Fruit fly (Drosophila melanogaster) whole organism, embryonic: ENCODE results near the gene Fum1.

Experiments
- Bgb ChIP-seq: fragments of 200-800 bp; sonication (Bioruptor generic); IDR thresholded peaks from 2 replicates; pipeline ENCODE4 v1.3.6; 2022; ENCODE audit warnings: missing biosample characterization, missing genetic modification characterization; ENCODE audit not compliant: partially characterized antibody
- CG15073 ChIP-seq: fragments of 200-800 bp; sonication (Bioruptor generic); optimal IDR thresholded peaks from 2 replicates; lab custom pipeline; 2016; ENCODE audit warnings: missing biosample characterization, missing genetic modification characterization
- CG16813 ChIP-seq: fragments of 200-800 bp; sonication (Bioruptor generic); IDR thresholded peaks from 3 replicates; pipeline ENCODE4 v1.3.6; 2022; ENCODE audit warnings: missing biosample characterization, missing genetic modification characterization; ENCODE audit not compliant: partially characterized antibody
- CG4360 ChIP-seq: fragments of 200-800 bp; sonication (Bioruptor generic); IDR thresholded peaks from 2 replicates; pipeline ENCODE4 v1.3.6; 2022; ENCODE audit warnings: missing biosample characterization, missing genetic modification characterization
- CG4820 ChIP-seq: fragments of 200-800 bp; sonication (Bioruptor generic); optimal IDR thresholded peaks from 3 replicates; lab custom pipeline; 2016; ENCODE audit warnings: missing biosample characterization, missing genetic modification characterization
- CG4854 ChIP-seq: fragments of 200-800 bp; sonication (Bioruptor generic); optimal IDR thresholded peaks from 2 replicates; lab custom pipeline; 2016; ENCODE audit warnings: missing biosample characterization, missing genetic modification characterization, inconsistent platforms
- CG6254 ChIP-seq: fragments of 200-800 bp; sonication (Bioruptor generic); optimal IDR thresholded peaks from 3 replicates; lab custom pipeline; 2017; ENCODE audit warnings: mild to moderate bottlenecking, missing biosample characterization, missing genetic modification reagents, missing genetic modification characterization
- Chrac-16 ChIP-seq: fragments of 200-800 bp; sonication (Bioruptor generic); optimal IDR thresholded peaks from 3 replicates; lab custom pipeline; 2016; ENCODE audit warnings: missing biosample characterization, missing genetic modification characterization
- CoRest ChIP-seq: fragments of 200-800 bp; sonication (Bioruptor generic); optimal IDR thresholded peaks from 3 replicates; lab custom pipeline; 2018; ENCODE audit warnings: missing biosample characterization, mild to moderate bottlenecking, missing genetic modification characterization, moderate library complexity
- Dp ChIP-seq: fragments of 200-800 bp; sonication (Bioruptor generic); optimal IDR thresholded peaks from 2 replicates; lab custom pipeline; 2018; ENCODE audit warnings: missing biosample characterization, mild to moderate bottlenecking, missing genetic modification characterization, moderate library complexity
- Gug ChIP-seq: fragments of 200-800 bp; sonication (Bioruptor generic); IDR thresholded peaks from 4 replicates; pipeline ENCODE4 v1.3.6; 2022; ENCODE audit warnings: missing biosample characterization, missing genetic modification characterization
- H15 ChIP-seq: fragments of 200-800 bp; sonication (Bioruptor generic); IDR thresholded peaks from 3 replicates; pipeline ENCODE4 v1.3.6; 2022; ENCODE audit warnings: missing biosample characterization, missing genetic modification characterization
- Jarid2 ChIP-seq: fragments of 200-800 bp; sonication (Bioruptor generic); optimal IDR thresholded peaks from 3 replicates; lab custom pipeline; 2017; ENCODE audit warnings: mild to moderate bottlenecking, missing biosample characterization, missing genetic modification reagents, missing genetic modification characterization
- Lhr ChIP-seq: fragments of 200-800 bp; sonication (Bioruptor generic); optimal IDR thresholded peaks from 3 replicates; lab custom pipeline; 2017; ENCODE audit warnings: mild to moderate bottlenecking, missing biosample characterization, missing genetic modification reagents, missing genetic modification characterization
- MESR4 ChIP-seq: fragments of 200-800 bp; sonication (Bioruptor generic); optimal IDR thresholded peaks from 2 replicates; lab custom pipeline; 2018; ENCODE audit warnings: missing biosample characterization, mild to moderate bottlenecking, missing genetic modification characterization, moderate library complexity
- NC2α ChIP-seq: fragments of 200-800 bp; sonication (Bioruptor generic); optimal IDR thresholded peaks from 2 replicates; lab custom pipeline; 2016; ENCODE audit warnings: missing biosample characterization, missing genetic modification characterization
- Ptx1 ChIP-seq: fragments of 200-800 bp; sonication (Bioruptor generic); IDR thresholded peaks from 2 replicates; pipeline ENCODE4 v1.3.6; 2022; ENCODE audit warnings: missing biosample characterization, missing genetic modification characterization
- Side ChIP-seq: fragments of 200-800 bp; sonication (Bioruptor generic); optimal IDR thresholded peaks from 2 replicates; lab custom pipeline; 2016; ENCODE audit warnings: missing biosample characterization, missing genetic modification characterization
- Sry-δ ChIP-seq: fragments of 200-800 bp; sonication (Bioruptor generic); optimal IDR thresholded peaks from 2 replicates; lab custom pipeline; 2016; ENCODE audit warnings: missing biosample characterization, missing genetic modification characterization
- Stat92E ChIP-seq, 3 experiments: fragments of >200 bp in 2 of 3; fragments of 200-800 bp in 1 of 3; sonication (Bioruptor generic) in 1 of 3; optimal IDR thresholded peaks; 2 replicates each; lab custom pipeline; 2017 to 2019; ENCODE audit warnings: missing biosample characterization in 3 of 3, missing genetic modification characterization in 3 of 3, mild to moderate bottlenecking in 1 of 3, moderate library complexity in 1 of 3
- abd-A ChIP-seq: fragments of 200-800 bp; sonication (Bioruptor generic); optimal IDR thresholded peaks from 3 replicates; lab custom pipeline; 2019; ENCODE audit warnings: missing biosample characterization, mild to moderate bottlenecking, missing genetic modification characterization, moderate library complexity
- amos ChIP-seq: fragments of 200-800 bp; sonication (Bioruptor generic); IDR thresholded peaks from 2 replicates; pipeline ENCODE4 v1.3.6; 2022; ENCODE audit warnings: missing biosample characterization, missing genetic modification characterization; ENCODE audit not compliant: partially characterized antibody
- ato ChIP-seq: fragments of 200-800 bp; sonication (Bioruptor generic); IDR thresholded peaks from 2 replicates; pipeline ENCODE4 v1.3.6; 2022; ENCODE audit warnings: missing biosample characterization, missing genetic modification characterization; ENCODE audit not compliant: partially characterized antibody
- bbx ChIP-seq: fragments of 200-800 bp; sonication (Bioruptor generic); IDR thresholded peaks from 2 replicates; pipeline ENCODE4 v1.3.6; 2022; ENCODE audit warnings: missing biosample characterization, missing genetic modification characterization; ENCODE audit not compliant: partially characterized antibody
- bcd ChIP-seq: fragments of 200-800 bp; sonication (Bioruptor generic); optimal IDR thresholded peaks from 2 replicates; lab custom pipeline; 2017; ENCODE audit warnings: missing biosample characterization, mild to moderate bottlenecking, missing genetic modification characterization
- btn ChIP-seq: fragments of 200-800 bp; sonication (Bioruptor generic); optimal IDR thresholded peaks from 2 replicates; lab custom pipeline; 2016; ENCODE audit warnings: missing biosample characterization, missing genetic modification characterization
- crol ChIP-seq: fragments of 200-800 bp; sonication (Bioruptor generic); IDR thresholded peaks from 2 replicates; pipeline ENCODE4 v1.3.6; 2022; ENCODE audit warnings: missing biosample characterization, missing genetic modification characterization
- emc ChIP-seq: fragments of 200-800 bp; sonication (Bioruptor generic); optimal IDR thresholded peaks from 2 replicates; lab custom pipeline; 2016; ENCODE audit warnings: missing biosample characterization, missing genetic modification characterization
- eve ChIP-seq, 2 experiments: fragments of >200 bp; optimal IDR thresholded peaks; 2 replicates each; lab custom pipeline; 2017; ENCODE audit warnings: missing biosample characterization in 2 of 2, missing genetic modification characterization in 2 of 2
- gfzf ChIP-seq: fragments of 200-800 bp; sonication (Bioruptor generic); optimal IDR thresholded peaks from 2 replicates; lab custom pipeline; 2016; ENCODE audit warnings: missing biosample characterization, mild to moderate bottlenecking, missing genetic modification characterization, moderate library complexity
- nerfin-2 ChIP-seq: fragments of 200-800 bp; sonication (Bioruptor generic); IDR thresholded peaks from 2 replicates; pipeline ENCODE4 v1.3.6; 2022; ENCODE audit warnings: missing biosample characterization, missing genetic modification characterization; ENCODE audit not compliant: partially characterized antibody
- pan ChIP-seq, 4 experiments: fragments of >200 bp in 3 of 4; fragments of 200-800 bp in 1 of 4; sonication (Bioruptor generic) in 1 of 4; optimal IDR thresholded peaks in 3 of 4; IDR thresholded peaks in 1 of 4; 2 replicates each; pipeline versions ENCODE4 v1.3.6 to Lab custom; 2017 to 2022; ENCODE audit warnings: missing biosample characterization in 2 of 4, missing genetic modification characterization in 2 of 4, mixed read lengths in 1 of 4
- pb ChIP-seq: fragments of 200-800 bp; sonication (Bioruptor generic); optimal IDR thresholded peaks from 3 replicates; lab custom pipeline; 2016; ENCODE audit warnings: missing biosample characterization, missing genetic modification characterization
- ranshi ChIP-seq: fragments of 200-800 bp; sonication (Bioruptor generic); IDR thresholded peaks from 2 replicates; pipeline ENCODE4 v1.3.6; 2022; ENCODE audit warnings: missing biosample characterization, missing genetic modification characterization
- sens ChIP-seq: fragments of 200-800 bp; sonication (Bioruptor generic); peaks from one replicate; lab custom pipeline; 2016; ENCODE audit warnings: missing biosample characterization, missing genetic modification characterization
- sna ChIP-seq: fragments of 200-800 bp; sonication (Bioruptor generic); IDR thresholded peaks from 2 replicates; pipeline ENCODE4 v1.3.6; 2022; ENCODE audit warnings: missing biosample characterization, missing genetic modification characterization; ENCODE audit not compliant: partially characterized antibody
- tup ChIP-seq: fragments of 200-800 bp; sonication (Bioruptor generic); optimal IDR thresholded peaks from 2 replicates; lab custom pipeline; 2016; ENCODE audit warnings: missing biosample characterization, mild to moderate bottlenecking, missing genetic modification characterization, moderate library complexity
- vnd ChIP-seq: fragments of 200-800 bp; sonication (Bioruptor generic); IDR thresholded peaks from 3 replicates; pipeline ENCODE4 v1.3.6; 2022; ENCODE audit warnings: missing biosample characterization, missing genetic modification characterization; ENCODE audit not compliant: partially characterized antibody
- zfh1 ChIP-seq: fragments of 200-800 bp; sonication (Bioruptor generic); IDR thresholded peaks from 3 replicates; pipeline ENCODE4 v1.3.6; 2022; ENCODE audit warnings: missing biosample characterization, missing genetic modification characterization

Fum1 gene

dm6 chrX:6683635-6684499 is 5.6 kb downstream of the Fum1 start, which contains the start of gene Pink1 (continued):
- TF ChIP-seq btn (GFP tag; lab: Kevin White, UChicago) = no peak
- no peak for TF ChIP-seq Chrac-16 (GFP tag; lab: Kevin White, UChicago)
- no peak for TF ChIP-seq pan (optimal IDR thresholded peaks at IDR 0.05; lab: Kevin White, UChicago)
- no peak for TF ChIP-seq pan (GFP tag; optimal IDR thresholded peaks at IDR 0.05 in 1 of 2, IDR thresholded peaks at IDR 0.05 in 1 of 2)
- peak; percentile 64 for TF ChIP-seq amos (GFP tag; lab: Robert Waterston, UW)
- no peak for TF ChIP-seq Stat92E (GFP tag; optimal IDR thresholded peaks at IDR 0.05; lab: Kevin White, UChicago)
- peak; percentile 1 for TF ChIP-seq Lhr (GFP tag; lab: Kevin White, UChicago)
- no peak for TF ChIP-seq tup (GFP tag; lab: Kevin White, UChicago)
- no peak for TF ChIP-seq pb
- TF ChIP-seq bbx (GFP tag; lab: Robert Waterston, UW) = peak; percentile 47; the same call in 1 of the 2 replicates
- TF ChIP-seq CG16813 (GFP tag; lab: Robert Waterston, UW) = peak; percentile 46; the same call in 2 of the 3 replicates
- no peak for TF ChIP-seq zfh1
- TF ChIP-seq gfzf (GFP tag; lab: Kevin White, UChicago) = peak; percentile 68
- peak; percentile 54 for TF ChIP-seq sens (GFP tag; lab: Kevin White, UChicago)
- TF ChIP-seq CG6254 = no peak
- TF ChIP-seq bcd (GFP tag; lab: Kevin White, UChicago) = no peak
- TF ChIP-seq NC2α (GFP tag; lab: Kevin White, UChicago) = no peak
- no peak for TF ChIP-seq CG4360
- no peak for TF ChIP-seq CG4820 (GFP tag; lab: Kevin White, UChicago)
- TF ChIP-seq eve (GFP tag; optimal IDR thresholded peaks at IDR 0.05; lab: Kevin White, UChicago) = no peak
- peak; percentile 59 for TF ChIP-seq Bgb (GFP tag; lab: Robert Waterston, UW)
- TF ChIP-seq CG15073 (GFP tag; lab: Kevin White, UChicago) = no peak
- no peak for TF ChIP-seq emc (GFP tag; lab: Kevin White, UChicago)
- TF ChIP-seq Dp (GFP tag; lab: Kevin White, UChicago) = peak; percentile 12
- peak; percentile 91 for TF ChIP-seq crol
- 0 out of 2 replicates have a peak, but pooled peaks have one; percentile 34 for TF ChIP-seq sna
- peak; percentile 11 for TF ChIP-seq CoRest (tag; lab: Kevin White, UChicago)
- TF ChIP-seq Jarid2 (GFP tag; lab: Kevin White, UChicago) = no peak
- peak; percentile 15; the same call in 1 of the 3 replicates for TF ChIP-seq vnd (GFP tag; lab: Robert Waterston, UW)
- TF ChIP-seq Sry-δ (GFP tag; lab: Kevin White, UChicago) = peak; percentile 66
- no peak for TF ChIP-seq CG4854 (GFP tag; lab: Kevin White, UChicago)
- TF ChIP-seq ato (GFP tag; lab: Robert Waterston, UW) = peak; percentile 60; the same call in 1 of the 2 replicates
- TF ChIP-seq abd-A (tag; lab: Kevin White, UChicago) = no peak
- TF ChIP-seq Ptx1 = no peak
- TF ChIP-seq H15 (GFP tag; lab: Robert Waterston, UW) = no peak
- no peak for TF ChIP-seq Side
- no peak for TF ChIP-seq ranshi (GFP tag; lab: Robert Waterston, UW)
- TF ChIP-seq nerfin-2 = peak; percentile 56
- peak; percentile 53 for TF ChIP-seq MESR4 (GFP tag; lab: Kevin White, UChicago)
- no peak for TF ChIP-seq Gug
- TF ChIP-seq, all 482 proteins: peak for 62
